Worm (Caenorhabditis elegans) whole organism, L2 larva: ENCODE data around the gene let-858.

Source experiments
- aly-2 ChIP-seq: fragments of 150-350 bp; optimal IDR thresholded peaks from 2 replicates; lab custom pipeline; 2014; ENCODE audit warnings: missing biosample characterization, missing genetic modification characterization
- ama-1 ChIP-seq: fragments of 150-350 bp; optimal IDR thresholded peaks from 2 replicates; lab custom pipeline; 2018; ENCODE audit warnings: inconsistent platforms

DNA sequence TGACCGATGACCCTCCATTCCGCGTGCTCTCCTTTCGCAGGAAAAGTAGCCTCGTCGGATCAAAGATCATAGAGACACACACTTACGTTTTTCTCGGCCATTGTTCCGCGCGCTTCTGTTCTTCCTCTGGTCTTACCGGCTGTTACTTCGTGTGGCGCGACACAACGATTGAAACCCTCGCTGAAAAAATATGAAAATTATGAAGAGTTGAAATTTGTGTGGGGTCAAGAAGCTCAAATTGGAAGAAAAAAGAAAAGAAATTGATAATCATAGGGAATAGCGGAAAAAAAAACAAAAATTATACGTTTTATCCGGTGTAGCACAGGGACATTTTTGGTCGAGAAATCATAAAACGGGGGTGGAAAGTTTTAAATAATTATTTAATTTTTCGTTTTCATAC is 18.9 kb downstream of the let-858 start, which contains the start of gene cey-1:
- no peak for TF ChIP-seq aly-2 (tag; lab: Kevin White, UChicago)
- TF ChIP-seq ama-1 = no peak
